Fruit fly (Drosophila melanogaster) whole organism, embryonic: ENCODE data around the gene CG11085.

Experiments used
- Atf6 ChIP-seq: fragments of 200-800 bp; sonication (Bioruptor generic); IDR thresholded peaks from 2 replicates; pipeline ENCODE4 v1.3.6; 2022; ENCODE audit warnings: missing biosample characterization, missing genetic modification characterization
- Awh ChIP-seq: fragments of 200-800 bp; sonication (Bioruptor generic); IDR thresholded peaks from 2 replicates; pipeline ENCODE4, ENCODE4 v1.3.6; 2022; ENCODE audit warnings: missing biosample characterization, missing genetic modification characterization
- CG11695 ChIP-seq: fragments of 200-800 bp; sonication (Bioruptor generic); IDR thresholded peaks from 3 replicates; pipeline ENCODE4 v1.3.6; 2022; ENCODE audit warnings: missing biosample characterization, missing genetic modification characterization
- CG12299 ChIP-seq: fragments of 200-800 bp; sonication (Bioruptor generic); optimal IDR thresholded peaks from 2 replicates; lab custom pipeline; 2018; ENCODE audit warnings: missing biosample characterization, mild to moderate bottlenecking, missing genetic modification characterization
- CG15269 ChIP-seq: fragments of 200-800 bp; sonication (Bioruptor generic); optimal IDR thresholded peaks from 2 replicates; lab custom pipeline; 2018; ENCODE audit warnings: missing biosample characterization, mild to moderate bottlenecking, missing genetic modification characterization, moderate library complexity
- CG1603 ChIP-seq: fragments of 200-800 bp; sonication (Bioruptor generic); optimal IDR thresholded peaks from 2 replicates; lab custom pipeline; 2019; ENCODE audit warnings: missing biosample characterization, mild to moderate bottlenecking, missing genetic modification characterization, moderate library complexity
- CG16779 ChIP-seq: fragments of 200-800 bp; sonication (Bioruptor generic); IDR thresholded peaks from 2 replicates; pipeline ENCODE4 v1.3.6; 2022; ENCODE audit warnings: missing biosample characterization, missing genetic modification characterization
- CG16815 ChIP-seq: fragments of 200-800 bp; sonication (Bioruptor generic); optimal IDR thresholded peaks from 3 replicates; lab custom pipeline; 2017; ENCODE audit warnings: missing biosample characterization, mild to moderate bottlenecking, missing genetic modification characterization
- CG17568 ChIP-seq: fragments of 200-800 bp; sonication (Bioruptor generic); optimal IDR thresholded peaks from 2 replicates; lab custom pipeline; 2018; ENCODE audit warnings: missing biosample characterization, mild to moderate bottlenecking, missing genetic modification characterization, moderate library complexity
- CG17802 ChIP-seq: fragments of 200-800 bp; sonication (Bioruptor generic); optimal IDR thresholded peaks from 2 replicates; lab custom pipeline; 2018; ENCODE audit warnings: missing biosample characterization, mild to moderate bottlenecking, missing genetic modification characterization, moderate library complexity
- CG1792 ChIP-seq: fragments of 200-800 bp; sonication (Bioruptor generic); optimal IDR thresholded peaks from 2 replicates; lab custom pipeline; 2016; ENCODE audit warnings: missing biosample characterization, missing genetic modification characterization
- CG2678 ChIP-seq: fragments of 200-800 bp; sonication (Bioruptor generic); optimal IDR thresholded peaks from 3 replicates; lab custom pipeline; 2019; ENCODE audit warnings: missing biosample characterization, mild to moderate bottlenecking, missing genetic modification characterization, moderate library complexity
- CG43689 ChIP-seq: fragments of 200-800 bp; sonication (Bioruptor generic); IDR thresholded peaks from 2 replicates; pipeline ENCODE4 v1.3.6; 2022; ENCODE audit warnings: missing biosample characterization, missing genetic modification characterization
- CG5180 ChIP-seq: fragments of 200-800 bp; sonication (Bioruptor generic); optimal IDR thresholded peaks from 3 replicates; lab custom pipeline; 2017; ENCODE audit warnings: missing biosample characterization, missing genetic modification characterization, mild to moderate bottlenecking, moderate library complexity, missing genetic modification reagents
- CG6683 ChIP-seq: fragments of 200-800 bp; sonication (Bioruptor generic); optimal IDR thresholded peaks from 2 replicates; lab custom pipeline; 2017; ENCODE audit warnings: missing biosample characterization, mild to moderate bottlenecking, missing genetic modification characterization, missing genetic modification reagents
- CG7556 ChIP-seq: fragments of 200-800 bp; sonication (Bioruptor generic); optimal IDR thresholded peaks from 2 replicates; lab custom pipeline; 2017; ENCODE audit warnings: missing biosample characterization, mild to moderate bottlenecking, missing genetic modification characterization
- CG8478 ChIP-seq: fragments of >200 bp; optimal IDR thresholded peaks from 2 replicates; lab custom pipeline; 2018
- CG9609 ChIP-seq: fragments of 200-800 bp; sonication (Bioruptor generic); optimal IDR thresholded peaks from 3 replicates; lab custom pipeline; 2016; ENCODE audit warnings: missing biosample characterization, missing genetic modification characterization
- Dad ChIP-seq: fragments of 200-800 bp; sonication (Bioruptor generic); optimal IDR thresholded peaks from 3 replicates; lab custom pipeline; 2016; ENCODE audit warnings: missing biosample characterization, missing genetic modification characterization
- Dbx ChIP-seq: fragments of 200-800 bp; sonication (Bioruptor generic); IDR thresholded peaks from 3 replicates; pipeline ENCODE4 v1.3.6; 2022; ENCODE audit warnings: missing biosample characterization, missing genetic modification characterization
- Deaf1 ChIP-seq: fragments of 200-800 bp; optimal IDR thresholded peaks from 3 replicates; lab custom pipeline; 2019; ENCODE audit warnings: missing biosample characterization, mild to moderate bottlenecking, missing genetic modification characterization, moderate library complexity
- Dfd ChIP-seq, 2 experiments: fragments of >200 bp; optimal IDR thresholded peaks; 2 replicates each; lab custom pipeline; 2017; ENCODE audit warnings: missing biosample characterization in 2 of 2, missing genetic modification characterization in 2 of 2
- Dp ChIP-seq: fragments of 200-800 bp; sonication (Bioruptor generic); optimal IDR thresholded peaks from 2 replicates; lab custom pipeline; 2018; ENCODE audit warnings: missing biosample characterization, mild to moderate bottlenecking, missing genetic modification characterization, moderate library complexity
- Drgx ChIP-seq: fragments of 200-800 bp; sonication (Bioruptor generic); IDR thresholded peaks from 2 replicates; pipeline ENCODE4 v1.3.6; 2022; ENCODE audit warnings: missing biosample characterization, missing genetic modification characterization
- E2f1 ChIP-seq: fragments of 200-800 bp; sonication (Bioruptor generic); IDR thresholded peaks from 2 replicates; pipeline ENCODE4 v1.3.6; 2022; ENCODE audit warnings: missing biosample characterization, missing genetic modification characterization
- Gug ChIP-seq: fragments of 200-800 bp; sonication (Bioruptor generic); IDR thresholded peaks from 4 replicates; pipeline ENCODE4 v1.3.6; 2022; ENCODE audit warnings: missing biosample characterization, missing genetic modification characterization
- Myb ChIP-seq: fragments of 200-800 bp; sonication (Bioruptor generic); optimal IDR thresholded peaks from 2 replicates; lab custom pipeline; 2016; ENCODE audit warnings: missing biosample characterization, missing genetic modification characterization
- Six4 ChIP-seq: fragments of 200-800 bp; sonication (Bioruptor generic); optimal IDR thresholded peaks from 2 replicates; lab custom pipeline; 2016; ENCODE audit warnings: missing biosample characterization, missing genetic modification characterization
- Sry-β ChIP-seq: fragments of 200-800 bp; sonication (Bioruptor generic); optimal IDR thresholded peaks from 2 replicates; lab custom pipeline; 2018; ENCODE audit warnings: missing biosample characterization, mild to moderate bottlenecking, missing genetic modification characterization, moderate library complexity
- Ssrp ChIP-seq: fragments of 200-800 bp; sonication (Bioruptor generic); optimal IDR thresholded peaks from 2 replicates; lab custom pipeline; 2018; ENCODE audit warnings: missing biosample characterization, mild to moderate bottlenecking, missing genetic modification characterization, moderate library complexity
- Trl ChIP-seq, 3 experiments: fragments of >200 bp in 2 of 3; fragments of 200-800 bp in 1 of 3; sonication (Bioruptor generic) in 1 of 3; optimal IDR thresholded peaks; 2 replicates in 1 of 3; 3 replicates in 2 of 3; lab custom pipeline; 2016 to 2017; ENCODE audit warnings: missing biosample characterization in 1 of 3, missing genetic modification characterization in 1 of 3
- abd-A ChIP-seq: fragments of 200-800 bp; sonication (Bioruptor generic); optimal IDR thresholded peaks from 3 replicates; lab custom pipeline; 2019; ENCODE audit warnings: missing biosample characterization, mild to moderate bottlenecking, missing genetic modification characterization, moderate library complexity
- bsh ChIP-seq, 2 experiments: fragments of 200-800 bp; sonication (Bioruptor generic); optimal IDR thresholded peaks; 2 replicates each; lab custom pipeline; 2017 to 2018; ENCODE audit warnings: mild to moderate bottlenecking in 2 of 2, missing biosample characterization in 2 of 2, missing genetic modification characterization in 2 of 2, moderate library complexity in 1 of 2
- corto ChIP-seq: fragments of 200-800 bp; sonication (Bioruptor generic); optimal IDR thresholded peaks from 2 replicates; lab custom pipeline; 2016; ENCODE audit warnings: missing biosample characterization, mild to moderate bottlenecking, missing genetic modification characterization, moderate library complexity
- dm ChIP-seq: fragments of 200-800 bp; sonication (Bioruptor generic); optimal IDR thresholded peaks from 3 replicates; lab custom pipeline; 2016; ENCODE audit warnings: missing biosample characterization, missing genetic modification characterization
- dpn ChIP-seq, 2 experiments: fragments of 200-800 bp; sonication (Bioruptor generic); optimal IDR thresholded peaks; 3 replicates each; lab custom pipeline; 2016; ENCODE audit warnings: missing biosample characterization in 2 of 2, missing genetic modification characterization in 2 of 2
- ftz-f1 ChIP-seq: fragments of 200-800 bp; sonication (Bioruptor generic); optimal IDR thresholded peaks from 2 replicates; lab custom pipeline; 2016; ENCODE audit warnings: missing biosample characterization, missing genetic modification characterization
- gce ChIP-seq: fragments of 200-800 bp; sonication (Bioruptor generic); IDR thresholded peaks from 3 replicates; pipeline ENCODE4 v1.3.6; 2022; ENCODE audit warnings: missing biosample characterization, missing genetic modification characterization
- gcm2 ChIP-seq: fragments of 200-800 bp; sonication (Bioruptor generic); optimal IDR thresholded peaks from 2 replicates; lab custom pipeline; 2016; ENCODE audit warnings: missing biosample characterization, missing genetic modification characterization
- klu ChIP-seq: fragments of 200-800 bp; sonication (Bioruptor generic); IDR thresholded peaks from 2 replicates; pipeline ENCODE4 v1.3.6; 2022; ENCODE audit warnings: missing biosample characterization, missing genetic modification characterization
- luna ChIP-seq: fragments of 200-800 bp; sonication (Bioruptor generic); optimal IDR thresholded peaks from 2 replicates; lab custom pipeline; 2016; ENCODE audit warnings: missing biosample characterization, missing genetic modification characterization
- nau ChIP-seq: fragments of 200-800 bp; sonication (Bioruptor generic); optimal IDR thresholded peaks from 3 replicates; lab custom pipeline; 2017; ENCODE audit warnings: missing biosample characterization, mild to moderate bottlenecking, missing genetic modification characterization, missing genetic modification reagents
- nom ChIP-seq: fragments of 200-800 bp; sonication (Bioruptor generic); optimal IDR thresholded peaks from 2 replicates; lab custom pipeline; 2017; ENCODE audit warnings: missing biosample characterization, missing genetic modification characterization, mild to moderate bottlenecking, moderate library complexity, missing genetic modification reagents
- pb ChIP-seq: fragments of 200-800 bp; sonication (Bioruptor generic); optimal IDR thresholded peaks from 3 replicates; lab custom pipeline; 2016; ENCODE audit warnings: missing biosample characterization, missing genetic modification characterization
- pros ChIP-seq: fragments of 200-800 bp; sonication (Bioruptor generic); optimal IDR thresholded peaks from 3 replicates; lab custom pipeline; 2019; ENCODE audit warnings: missing biosample characterization, mild to moderate bottlenecking, missing genetic modification characterization, moderate library complexity
- repo ChIP-seq: fragments of 200-800 bp; sonication (Bioruptor generic); optimal IDR thresholded peaks from 2 replicates; lab custom pipeline; 2016; ENCODE audit warnings: missing biosample characterization, missing genetic modification characterization
- sisA ChIP-seq: fragments of 200-800 bp; sonication (Bioruptor generic); IDR thresholded peaks from 2 replicates; pipeline ENCODE4 v1.3.6; 2022; ENCODE audit warnings: missing biosample characterization, missing genetic modification characterization
- sug ChIP-seq: fragments of 200-800 bp; optimal IDR thresholded peaks from 2 replicates; lab custom pipeline; 2019; ENCODE audit warnings: missing biosample characterization, mild to moderate bottlenecking, missing genetic modification characterization, moderate library complexity
- tio ChIP-seq: fragments of 200-800 bp; sonication (Bioruptor generic); optimal IDR thresholded peaks from 2 replicates; lab custom pipeline; 2017; ENCODE audit warnings: missing biosample characterization, missing genetic modification characterization, inconsistent platforms
- unc-4 ChIP-seq: fragments of 200-800 bp; sonication (Bioruptor generic); IDR thresholded peaks from 2 replicates; pipeline ENCODE4 v1.3.6; 2022; ENCODE audit warnings: missing biosample characterization, missing genetic modification characterization; ENCODE audit not compliant: partially characterized antibody
- vfl ChIP-seq: fragments of 200-800 bp; sonication (Bioruptor generic); optimal IDR thresholded peaks from 2 replicates; lab custom pipeline; 2016; ENCODE audit warnings: missing biosample characterization, missing genetic modification characterization

The CG11085 gene

DNA sequence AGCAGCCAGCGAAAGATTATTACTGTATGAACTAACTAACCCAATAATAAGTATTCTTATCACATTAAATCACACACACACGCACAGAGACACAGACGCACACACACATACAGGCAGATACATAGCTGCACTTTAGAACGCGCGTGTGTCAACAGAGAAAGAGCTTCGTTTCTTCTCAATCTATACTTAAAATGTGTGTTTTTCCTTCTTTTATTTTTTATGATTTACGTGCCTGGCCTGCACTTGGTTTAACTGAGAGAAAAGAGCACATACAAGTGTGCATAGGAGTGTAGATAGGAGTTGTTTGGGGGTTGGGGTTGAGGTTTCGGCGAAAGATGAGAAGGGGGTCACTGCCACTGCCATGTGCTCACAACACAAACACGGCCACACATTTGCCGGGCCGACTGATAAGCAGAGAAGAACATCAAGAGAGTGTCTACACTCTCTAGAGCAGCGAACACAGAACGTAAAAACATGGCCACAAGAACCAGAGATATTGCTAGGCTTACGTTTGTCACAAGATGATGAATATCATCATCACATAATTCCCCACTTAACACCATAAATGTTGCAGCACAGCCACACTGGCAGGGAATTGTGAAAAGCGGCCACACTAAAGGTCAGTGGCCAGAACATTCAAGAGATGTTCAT, 51.6 kb downstream of the CG11085 start:
- TF ChIP-seq CG16779 (GFP tag; lab: Robert Waterston, UW): no peak
- no peak for TF ChIP-seq Dfd (GFP tag; optimal IDR thresholded peaks at IDR 0.05; lab: Kevin White, UChicago)
- no peak for TF ChIP-seq repo (GFP tag; lab: Kevin White, UChicago)
- no peak for TF ChIP-seq CG17568
- no peak for TF ChIP-seq CG5180 (GFP tag; lab: Kevin White, UChicago)
- TF ChIP-seq Myb (GFP tag; lab: Kevin White, UChicago): no peak
- TF ChIP-seq Deaf1 (tag; lab: Kevin White, UChicago): no peak
- TF ChIP-seq CG16815 (GFP tag; lab: Kevin White, UChicago): no peak
- TF ChIP-seq CG2678 (tag; lab: Kevin White, UChicago): no peak
- no peak for TF ChIP-seq CG15269 (tag; lab: Kevin White, UChicago)
- no peak for TF ChIP-seq pb (GFP tag; lab: Kevin White, UChicago)
- no peak for TF ChIP-seq Six4 (GFP tag; lab: Kevin White, UChicago)
- no peak for TF ChIP-seq Dad
- TF ChIP-seq CG8478 (lab: Kevin White, UChicago): no peak
- TF ChIP-seq CG43689 (GFP tag; lab: Robert Waterston, UW): no peak
- no peak for TF ChIP-seq ftz-f1 (GFP tag; lab: Kevin White, UChicago)
- no peak for TF ChIP-seq Ssrp (tag; lab: Kevin White, UChicago)
- TF ChIP-seq Dp (GFP tag; lab: Kevin White, UChicago): no peak
- TF ChIP-seq CG12299 (tag; lab: Kevin White, UChicago): no peak
- no peak for TF ChIP-seq CG6683 (GFP tag; lab: Kevin White, UChicago)
- TF ChIP-seq bsh (GFP tag; optimal IDR thresholded peaks at IDR 0.05; lab: Kevin White, UChicago): no peak
- no peak for TF ChIP-seq CG1792 (GFP tag; lab: Kevin White, UChicago)
- TF ChIP-seq CG9609: no peak
- TF ChIP-seq vfl: no peak
- no peak for TF ChIP-seq tio (GFP tag; lab: Kevin White, UChicago)
- no peak for TF ChIP-seq CG7556 (GFP tag; lab: Kevin White, UChicago)
- no peak for TF ChIP-seq corto (GFP tag; lab: Kevin White, UChicago)
- no peak for TF ChIP-seq CG11695
- peak; percentile 9 for TF ChIP-seq CG1603 (tag; lab: Kevin White, UChicago)
- no peak for TF ChIP-seq Atf6 (GFP tag; lab: Robert Waterston, UW)
- TF ChIP-seq E2f1 (GFP tag; lab: Robert Waterston, UW): no peak
- TF ChIP-seq Dbx (GFP tag; lab: Robert Waterston, UW): peak; percentile 22; the same call in 1 of the 3 replicates
- peak; percentile 29 for TF ChIP-seq pros (GFP tag; lab: Kevin White, UChicago)
- no peak for TF ChIP-seq CG17802 (tag; lab: Kevin White, UChicago)
- no peak for TF ChIP-seq Gug (GFP tag; lab: Robert Waterston, UW)
- TF ChIP-seq klu (GFP tag; lab: Robert Waterston, UW): no peak
- TF ChIP-seq nau (GFP tag; lab: Kevin White, UChicago): no peak
- TF ChIP-seq Trl (optimal IDR thresholded peaks at IDR 0.05; lab: Kevin White, UChicago): peak in 1 of 2 experiments; percentile 16
- TF ChIP-seq Trl (GFP tag; optimal IDR thresholded peaks at IDR 0.05; lab: Kevin White, UChicago): no peak
- TF ChIP-seq unc-4 (GFP tag; lab: Robert Waterston, UW): no peak
- TF ChIP-seq dm (GFP tag; lab: Kevin White, UChicago): peak; percentile 30
- no peak for TF ChIP-seq gcm2
- TF ChIP-seq Awh (GFP tag; lab: Robert Waterston, UW): no peak
- TF ChIP-seq Sry-β: no peak
- peak; percentile 51 for TF ChIP-seq sug (tag; lab: Kevin White, UChicago)
- no peak for TF ChIP-seq gce
- TF ChIP-seq sisA (GFP tag; lab: Robert Waterston, UW): no peak
- peak; percentile 49 for TF ChIP-seq Drgx
- TF ChIP-seq dpn (GFP tag; optimal IDR thresholded peaks at IDR 0.05; lab: Kevin White, UChicago): no peak
- TF ChIP-seq nom: peak; percentile 61
- no peak for TF ChIP-seq luna (GFP tag; lab: Kevin White, UChicago)
- TF ChIP-seq abd-A (tag; lab: Kevin White, UChicago): no peak
